Fruit fly (Drosophila melanogaster): ENCODE results near the gene CG15544.

CG15544 gene

dm6 chr3R:30813903-30814339, 13.7 kb upstream of the CG15544 start (continued):
- TF ChIP-seq CG7372 (GFP tag; IDR thresholded peaks at IDR 0.05): peak; percentile 87
- TF ChIP-seq YL-1 (GFP tag; optimal IDR thresholded peaks at IDR 0.05): no peak
- peak; percentile 83 for TF ChIP-seq pnt (GFP tag; optimal IDR thresholded peaks at IDR 0.05)
- TF ChIP-seq wek (GFP tag; optimal IDR thresholded peaks at IDR 0.05): peak; percentile 22
- peak; percentile 16 for TF ChIP-seq Ravus (GFP tag; IDR thresholded peaks at IDR 0.05)
- peak; percentile 10 for TF ChIP-seq Hand (GFP tag; optimal IDR thresholded peaks at IDR 0.05)
- TF ChIP-seq sna (GFP tag; IDR thresholded peaks at IDR 0.05; ENCODE audit: partially characterized antibody): no peak
- TF ChIP-seq CG11247 (GFP tag; IDR thresholded peaks at IDR 0.05): peak; percentile 83
- peak; percentile 82 for TF ChIP-seq repo (GFP tag; optimal IDR thresholded peaks at IDR 0.05)
- peak; percentile 83 for TF ChIP-seq Meics (GFP tag; optimal IDR thresholded peaks at IDR 0.05)
- TF ChIP-seq CG31224 (GFP tag; IDR thresholded peaks at IDR 0.05): peak; percentile 70
- peak; percentile 78 for TF ChIP-seq zen (tag; optimal IDR thresholded peaks at IDR 0.05)
- peak; percentile 93 for TF ChIP-seq Blimp-1 (GFP tag; optimal IDR thresholded peaks at IDR 0.05)
- TF ChIP-seq crol (GFP tag; IDR thresholded peaks at IDR 0.05): peak; percentile 77
- TF ChIP-seq Ets97D (GFP tag; optimal IDR thresholded peaks at IDR 0.05): peak; percentile 63
- TF ChIP-seq CG34376 (GFP tag; optimal IDR thresholded peaks at IDR 0.05): no peak
- peak; percentile 72; the same call in 1 of the 2 replicates for TF ChIP-seq danr (GFP tag; IDR thresholded peaks at IDR 0.05)
- TF ChIP-seq CG6254 (GFP tag; optimal IDR thresholded peaks at IDR 0.05): peak; percentile 82
- TF ChIP-seq CG30431 (GFP tag; optimal IDR thresholded peaks at IDR 0.05): peak; percentile 55
- no peak for TF ChIP-seq Gsc (GFP tag; IDR thresholded peaks at IDR 0.05)
- TF ChIP-seq emc (GFP tag; optimal IDR thresholded peaks at IDR 0.05): peak; percentile 46
- TF ChIP-seq Med (GFP tag): peak; percentile 97
- TF ChIP-seq Nf-YC (tag; optimal IDR thresholded peaks at IDR 0.05): peak; percentile 65
- TF ChIP-seq Doc2 (GFP tag; IDR thresholded peaks at IDR 0.05): peak; percentile 63; the same call in 1 of the 2 replicates
- TF ChIP-seq CG34224 (GFP tag; IDR thresholded peaks at IDR 0.05; ENCODE audit: partially characterized antibody): no peak
- TF ChIP-seq gfzf (GFP tag; optimal IDR thresholded peaks at IDR 0.05): peak; percentile 8
- peak; percentile 84 for TF ChIP-seq PHDP (tag; optimal IDR thresholded peaks at IDR 0.05)
- peak; percentile 92 for TF ChIP-seq Ada2b (GFP tag; IDR thresholded peaks at IDR 0.05)
- TF ChIP-seq en (GFP tag; optimal IDR thresholded peaks at IDR 0.05): peak; percentile 79
- peak; percentile 60; the same call in 1 of the 2 replicates for TF ChIP-seq dan (GFP tag; IDR thresholded peaks at IDR 0.05)
- TF ChIP-seq CG31365 (tag; optimal IDR thresholded peaks at IDR 0.05): peak; percentile 42
- TF ChIP-seq CG9215 (GFP tag; IDR thresholded peaks at IDR 0.05): peak; percentile 71
- no peak for TF ChIP-seq lov (optimal IDR thresholded peaks at IDR 0.05)
- TF ChIP-seq lov (GFP tag; IDR thresholded peaks at IDR 0.05): peak; percentile 79; the same call in 1 of the 3 replicates
- TF ChIP-seq Hey (tag; optimal IDR thresholded peaks at IDR 0.05): no peak
- peak; percentile 52 for TF ChIP-seq maf-S (GFP tag; optimal IDR thresholded peaks at IDR 0.05)
- TF ChIP-seq CG4282 (GFP tag; optimal IDR thresholded peaks at IDR 0.05): peak; percentile 61
- TF ChIP-seq abd-A (tag; optimal IDR thresholded peaks at IDR 0.05): peak; percentile 11
- TF ChIP-seq CG6813 (GFP tag; optimal IDR thresholded peaks at IDR 0.05): peak; percentile 79
- TF ChIP-seq Max (GFP tag; optimal IDR thresholded peaks at IDR 0.05): peak; percentile 64
- TF ChIP-seq CG11696 (GFP tag; IDR thresholded peaks at IDR 0.05): peak; percentile 77
- TF ChIP-seq CG14710 (tag; optimal IDR thresholded peaks at IDR 0.05): peak; percentile 85
- TF ChIP-seq HLHmδ (GFP tag; optimal IDR thresholded peaks at IDR 0.05): no peak
- TF ChIP-seq Dp (GFP tag; optimal IDR thresholded peaks at IDR 0.05): no peak
- peak; percentile 92 for TF ChIP-seq Ets65A (GFP tag)
- TF ChIP-seq CG1529 (GFP tag; optimal IDR thresholded peaks at IDR 0.05): peak; percentile 71
- TF ChIP-seq dmrt99B (tag; optimal IDR thresholded peaks at IDR 0.05): peak; percentile 94
- peak; percentile 76 for TF ChIP-seq CG13123 (GFP tag; optimal IDR thresholded peaks at IDR 0.05)
- TF ChIP-seq CG13624 (GFP tag; optimal IDR thresholded peaks at IDR 0.05): peak; percentile 87
- TF ChIP-seq tin (GFP tag; optimal IDR thresholded peaks at IDR 0.05): peak; percentile 79
- peak; percentile 91 for TF ChIP-seq lab (GFP tag; optimal IDR thresholded peaks at IDR 0.05)

Measured in whole organism, embryonic.